Worm (Caenorhabditis elegans) whole organism, L3 larva: ENCODE measurements around the gene txt-9.
A peak's percentile ranks its signal among the peaks of the same experiment; 100 is the strongest.
"Not testable (repeated sequence)": the region's sequence is repeated elsewhere in the genome, so short reads cannot be mapped to it uniquely, and the experiment has no call there.

Experiments
- aly-2 ChIP-seq: fragments of 150-350 bp; optimal IDR thresholded peaks from 2 replicates; lab custom pipeline; 2014; ENCODE audit warnings: missing biosample characterization, missing genetic modification characterization
- ama-1 ChIP-seq: fragments of 150-350 bp; optimal IDR thresholded peaks from 2 replicates; lab custom pipeline; 2018
- ceh-16 ChIP-seq: sonication (generic microtip); optimal IDR thresholded peaks from 2 replicates; lab custom pipeline; 2017; ENCODE audit warnings: missing biosample characterization, missing genetic modification characterization
- ceh-9 ChIP-seq: sonication (generic microtip); optimal IDR thresholded peaks from 2 replicates; lab custom pipeline; 2018; ENCODE audit warnings: missing biosample characterization, missing genetic modification characterization
- egl-27 ChIP-seq: sonication (generic microtip); optimal IDR thresholded peaks from 4 replicates; lab custom pipeline; 2017; ENCODE audit warnings: missing biosample characterization, missing genetic modification reagents, missing genetic modification characterization
- elt-2 ChIP-seq: sonication (generic microtip); optimal IDR thresholded peaks from 2 replicates; lab custom pipeline; 2016; ENCODE audit warnings: missing genetic modification reagents, mild to moderate bottlenecking, missing genetic modification characterization, missing compliant biosample characterization
- elt-3 ChIP-seq, 3 experiments: fragments of 150-350 bp in 1 of 3; sonication (generic microtip) in 2 of 3; optimal IDR thresholded peaks; 2 replicates in 2 of 3; 4 replicates in 1 of 3; lab custom pipeline; 2014 to 2017; ENCODE audit warnings: missing biosample characterization in 3 of 3, missing genetic modification characterization in 3 of 3
- eor-1 ChIP-seq, 2 experiments: fragments of 150-350 bp; optimal IDR thresholded peaks; 2 replicates each; lab custom pipeline; 2014 to 2018; ENCODE audit warnings: missing biosample characterization in 2 of 2, missing genetic modification characterization in 2 of 2
- fkh-10 ChIP-seq: sonication (generic microtip); optimal IDR thresholded peaks from 2 replicates; lab custom pipeline; 2017; ENCODE audit warnings: missing biosample characterization, missing genetic modification reagents, missing genetic modification characterization
- fos-1 ChIP-seq: fragments of 150-350 bp; optimal IDR thresholded peaks from 2 replicates; lab custom pipeline; 2014; ENCODE audit warnings: missing biosample characterization, missing genetic modification characterization
- jun-1 ChIP-seq: fragments of 150-350 bp; optimal IDR thresholded peaks from 2 replicates; lab custom pipeline; 2014; ENCODE audit warnings: missing biosample characterization, missing genetic modification reagents, missing genetic modification characterization
- lin-15B ChIP-seq: fragments of 150-350 bp; optimal IDR thresholded peaks from 2 replicates; lab custom pipeline; 2014; ENCODE audit warnings: missing biosample characterization, missing genetic modification characterization
- lin-39 ChIP-seq: fragments of 150-350 bp; optimal IDR thresholded peaks from 2 replicates; lab custom pipeline; 2018; ENCODE audit warnings: missing biosample characterization, missing genetic modification reagents, missing genetic modification characterization
- lsy-12 ChIP-seq: sonication (generic microtip); optimal IDR thresholded peaks from 2 replicates; lab custom pipeline; 2016; ENCODE audit warnings: mild to moderate bottlenecking, missing genetic modification characterization, missing compliant biosample characterization
- mdl-1 ChIP-seq: fragments of 150-350 bp; optimal IDR thresholded peaks from 2 replicates; lab custom pipeline; 2014; ENCODE audit warnings: missing biosample characterization, missing genetic modification characterization
- mml-1 ChIP-seq: fragments of 150-350 bp; sonication (generic microtip); optimal IDR thresholded peaks from 3 replicates; lab custom pipeline; 2014; ENCODE audit warnings: missing biosample characterization, missing genetic modification characterization
- nhr-11 ChIP-seq: fragments of 150-350 bp; optimal IDR thresholded peaks from 2 replicates; lab custom pipeline; 2014; ENCODE audit warnings: missing biosample characterization, missing genetic modification characterization
- nhr-23 ChIP-seq: fragments of 150-350 bp; optimal IDR thresholded peaks from 2 replicates; lab custom pipeline; 2014; ENCODE audit warnings: missing biosample characterization, missing genetic modification reagents, missing genetic modification characterization
- nhr-237 ChIP-seq: fragments of 150-350 bp; optimal IDR thresholded peaks from 2 replicates; lab custom pipeline; 2014; ENCODE audit warnings: missing biosample characterization, missing genetic modification characterization
- nhr-28 ChIP-seq: fragments of 150-350 bp; optimal IDR thresholded peaks from 2 replicates; lab custom pipeline; 2014; ENCODE audit warnings: missing biosample characterization, missing genetic modification characterization
- nhr-43 ChIP-seq: sonication (generic microtip); optimal IDR thresholded peaks from 2 replicates; lab custom pipeline; 2016; ENCODE audit warnings: mild to moderate bottlenecking, missing genetic modification characterization, missing compliant biosample characterization; ENCODE audit not compliant: poor library complexity, severe bottlenecking
- nhr-67 ChIP-seq: fragments of 150-350 bp; optimal IDR thresholded peaks from 2 replicates; lab custom pipeline; 2014; ENCODE audit warnings: missing biosample characterization, missing genetic modification characterization
- nhr-76 ChIP-seq: fragments of 150-350 bp; sonication (generic microtip); optimal IDR thresholded peaks from 5 replicates; lab custom pipeline; 2014; ENCODE audit warnings: missing biosample characterization, missing genetic modification characterization
- nhr-77 ChIP-seq: fragments of 150-350 bp; optimal IDR thresholded peaks from 2 replicates; lab custom pipeline; 2014; ENCODE audit warnings: missing biosample characterization, missing genetic modification characterization
- pha-4 ChIP-seq: fragments of 150-350 bp; optimal IDR thresholded peaks from 2 replicates; lab custom pipeline; 2014; ENCODE audit warnings: missing biosample characterization, missing genetic modification reagents, missing genetic modification characterization
- pqm-1 ChIP-seq: fragments of 150-350 bp; optimal IDR thresholded peaks from 2 replicates; lab custom pipeline; 2017; ENCODE audit warnings: missing biosample characterization, missing genetic modification characterization, inconsistent platforms
- skn-1 ChIP-seq: fragments of 150-350 bp; optimal IDR thresholded peaks from 2 replicates; lab custom pipeline; 2014; ENCODE audit warnings: missing biosample characterization, missing genetic modification characterization
- tbx-2 ChIP-seq: sonication (generic microtip); optimal IDR thresholded peaks from 2 replicates; lab custom pipeline; 2016; ENCODE audit warnings: mild to moderate bottlenecking, missing genetic modification characterization, missing compliant biosample characterization
- unc-62 ChIP-seq: fragments of 150-350 bp; sonication (generic microtip); optimal IDR thresholded peaks from 4 replicates; lab custom pipeline; 2014; ENCODE audit warnings: missing biosample characterization, missing genetic modification reagents, missing genetic modification characterization
- zag-1 ChIP-seq: fragments of 150-350 bp; optimal IDR thresholded peaks from 2 replicates; lab custom pipeline; 2014; ENCODE audit warnings: missing biosample characterization, missing genetic modification characterization

txt-9 gene

DNA sequence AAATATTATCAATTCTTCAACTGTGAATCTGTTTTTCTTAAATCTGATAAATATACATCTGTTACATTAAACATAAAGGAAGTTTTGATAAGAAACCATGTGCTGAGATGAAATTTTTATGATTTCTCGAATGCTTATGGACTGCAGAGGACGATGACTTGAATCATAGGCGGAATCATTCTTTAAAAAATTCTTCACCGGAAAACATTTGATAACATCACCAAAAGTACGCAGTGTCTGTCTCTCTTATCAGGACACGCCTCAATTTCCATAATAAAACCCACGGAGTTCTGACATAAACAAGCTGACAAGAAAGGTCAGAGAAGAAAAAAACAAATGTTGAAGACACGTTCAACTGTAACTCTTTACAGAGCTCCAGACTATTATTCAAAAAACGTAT, 24.1 kb downstream of the txt-9 start, which contains the start of gene F09C12.2:
Gene F09C12.2, plus strand, starts transcription at position 320 of the 400 bp plus-strand sequence.
- TF ChIP-seq tbx-2 (no peak), ceh-16 (tag; lab: Kevin White, UChicago) (no peak), nhr-23 (tag; lab: Kevin White, UChicago) (no peak), pha-4 (tag; lab: Kevin White, UChicago) (peak; percentile 38), lin-15B (tag; lab: Kevin White, UChicago) (no peak), pqm-1 (peak; percentile 38), jun-1 (peak; percentile 36), elt-2 (peak; percentile 80), nhr-67 (tag; lab: Kevin White, UChicago) (no peak), mdl-1 (tag; lab: Kevin White, UChicago) (no peak), elt-3 (tag; optimal IDR thresholded peaks at IDR 0.05; lab: Kevin White, UChicago) (no peak)

DNA sequence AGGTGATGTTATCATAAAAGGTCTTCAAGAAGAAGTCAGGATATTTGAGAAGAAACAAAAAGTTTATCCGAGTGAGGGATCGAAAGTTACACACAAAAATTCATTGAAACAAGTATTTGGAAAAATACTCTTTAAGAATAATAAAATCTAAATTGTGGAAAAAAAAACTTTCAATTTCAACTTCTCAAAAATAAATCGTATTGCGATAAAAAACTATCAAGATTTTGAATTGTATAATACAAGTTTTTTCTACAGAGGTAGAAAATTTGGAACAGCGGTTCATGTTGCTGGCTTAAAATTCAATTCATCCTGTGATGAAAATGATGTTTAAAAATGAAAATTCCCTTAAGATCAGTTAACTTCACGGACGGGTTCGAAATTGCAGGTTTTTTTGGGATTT, 26.5 kb downstream of the txt-9 start, which contains the start of gene F09C12.8:
Gene F09C12.8, plus strand, starts transcription at position 301 of the 400 bp plus-strand sequence.
- no peak for TF ChIP-seq egl-27
- TF ChIP-seq aly-2 (tag; lab: Kevin White, UChicago), result no peak
- no peak for TF ChIP-seq mml-1 (tag; lab: Kevin White, UChicago)
- TF ChIP-seq nhr-76 (tag; lab: Kevin White, UChicago), result no peak
- TF ChIP-seq nhr-11, result no peak
- TF ChIP-seq skn-1 (tag; lab: Kevin White, UChicago), result no peak
- TF ChIP-seq lsy-12 (tag; lab: Kevin White, UChicago), result no peak
- TF ChIP-seq pha-4 (tag; lab: Kevin White, UChicago), result no peak
- TF ChIP-seq eor-1 (tag; optimal IDR thresholded peaks at IDR 0.05; lab: Kevin White, UChicago), result no peak
- TF ChIP-seq elt-3 (tag; optimal IDR thresholded peaks at IDR 0.05; lab: Kevin White, UChicago), result no peak
- no peak for TF ChIP-seq elt-2

DNA sequence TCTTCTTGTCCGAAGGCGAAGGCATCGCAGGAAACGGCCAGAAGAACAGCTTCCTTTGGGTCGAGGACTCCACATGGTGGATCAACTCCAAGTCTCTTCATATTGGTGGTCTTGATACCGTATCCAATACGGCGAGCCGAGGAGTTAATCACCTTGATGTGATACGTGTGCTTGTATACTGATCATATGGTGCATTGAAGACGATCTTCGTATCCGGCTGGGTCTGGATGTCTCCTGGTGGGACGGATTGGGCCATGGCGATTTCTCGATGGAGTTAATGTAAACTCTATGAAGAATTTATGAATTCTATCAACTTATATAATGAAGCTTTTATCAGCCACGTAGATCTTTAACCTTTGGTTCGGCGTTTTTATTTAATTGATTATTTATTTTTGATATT, 29.6 kb downstream of the txt-9 start, which contains the start of gene msp-74:
Gene msp-74, minus strand, starts transcription at position 101 of the 400 bp plus-strand sequence.
- not testable (repeated sequence) for TF ChIP-seq skn-1 (tag; lab: Kevin White, UChicago); ama-1 (lab: Kevin White, UChicago); nhr-43

DNA sequence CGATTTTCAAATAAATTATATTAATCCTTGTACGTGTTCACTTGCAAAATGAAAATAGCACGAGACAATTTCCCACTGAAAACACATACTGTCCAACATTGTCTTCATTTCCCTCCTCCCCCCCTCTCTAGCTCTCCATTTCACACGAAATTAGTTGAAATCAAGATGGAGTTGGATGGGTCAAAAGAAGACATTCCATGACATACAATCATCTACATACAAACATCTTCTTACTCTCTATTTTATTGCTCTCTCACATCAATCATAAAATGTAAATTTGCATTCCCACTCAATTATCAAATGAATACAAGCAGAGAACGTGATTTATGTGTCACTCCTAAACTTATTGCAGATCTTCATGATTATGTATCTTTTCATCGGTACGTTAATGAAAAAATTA, 30.1 kb downstream of the txt-9 start, which contains the start of gene srsy-1:
Gene srsy-1, plus strand, starts transcription at position 301 of the 400 bp plus-strand sequence.
- no peak for TF ChIP-seq nhr-23 (tag; lab: Kevin White, UChicago)
- no peak for TF ChIP-seq ceh-9 (tag; lab: Kevin White, UChicago)
- no peak for TF ChIP-seq pha-4 (tag; lab: Kevin White, UChicago)
- no peak for TF ChIP-seq jun-1
- TF ChIP-seq nhr-237, result no peak

DNA sequence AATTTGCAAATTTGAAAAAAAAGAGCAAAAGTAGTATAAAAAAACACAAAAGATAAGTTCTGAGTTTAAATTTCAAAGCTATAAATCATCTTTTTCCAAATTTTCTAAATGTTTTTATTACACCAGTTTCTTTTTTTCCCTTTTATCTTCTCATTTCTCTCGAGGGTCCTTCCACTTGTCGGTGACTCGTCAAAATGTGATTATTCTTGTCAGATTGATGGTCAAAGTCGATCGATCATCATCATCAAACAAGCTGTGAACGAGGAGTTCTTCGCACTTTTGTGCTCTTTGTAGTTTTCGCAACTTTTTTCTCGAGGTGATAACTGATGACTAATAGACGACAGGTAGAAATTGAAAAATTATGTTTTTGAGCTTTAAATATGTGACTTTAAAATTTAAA, 35.0 kb downstream of the txt-9 start:
- no peak for TF ChIP-seq nhr-43
- peak; percentile 72 for TF ChIP-seq unc-62 (GFP tag; lab: Kevin White, UChicago)
- TF ChIP-seq jun-1, result no peak
- TF ChIP-seq, all 47 proteins: peak for 1

DNA sequence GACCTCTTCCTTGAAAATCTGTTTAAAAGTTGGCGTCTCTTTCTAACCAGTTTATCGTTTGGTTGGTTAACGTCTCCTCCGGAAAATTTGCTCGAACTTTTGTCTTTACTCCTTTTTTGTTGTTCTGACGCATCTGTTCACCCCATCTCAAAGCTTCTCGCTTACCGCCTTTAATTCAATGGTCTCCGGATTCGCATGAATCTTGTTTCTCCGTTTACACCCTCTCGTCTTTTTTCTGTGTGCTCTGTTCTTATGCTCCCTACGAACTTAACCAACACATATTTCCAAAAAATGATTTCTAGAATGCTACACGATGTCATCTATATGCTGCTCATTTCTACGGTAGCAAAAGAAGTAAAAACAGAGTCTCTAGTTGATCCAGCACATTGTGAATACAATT, 44.5 kb downstream of the txt-9 start, which contains the start of gene lgc-56:
Gene lgc-56, plus strand, starts transcription at position 301 of the 400 bp plus-strand sequence.
- TF ChIP-seq egl-27, result no peak
- no peak for TF ChIP-seq nhr-28
- no peak for TF ChIP-seq unc-62 (GFP tag; lab: Kevin White, UChicago)
- no peak for TF ChIP-seq lin-15B (tag; lab: Kevin White, UChicago)
- TF ChIP-seq nhr-43, result no peak
- TF ChIP-seq nhr-23 (tag; lab: Kevin White, UChicago), result no peak
- TF ChIP-seq eor-1 (tag; optimal IDR thresholded peaks at IDR 0.05; lab: Kevin White, UChicago), result no peak
- no peak for TF ChIP-seq lin-39
- TF ChIP-seq zag-1, result no peak
- no peak for TF ChIP-seq fkh-10 (GFP tag; lab: Kevin White, UChicago)
- TF ChIP-seq skn-1 (tag; lab: Kevin White, UChicago), result no peak
- TF ChIP-seq elt-2, result no peak

DNA sequence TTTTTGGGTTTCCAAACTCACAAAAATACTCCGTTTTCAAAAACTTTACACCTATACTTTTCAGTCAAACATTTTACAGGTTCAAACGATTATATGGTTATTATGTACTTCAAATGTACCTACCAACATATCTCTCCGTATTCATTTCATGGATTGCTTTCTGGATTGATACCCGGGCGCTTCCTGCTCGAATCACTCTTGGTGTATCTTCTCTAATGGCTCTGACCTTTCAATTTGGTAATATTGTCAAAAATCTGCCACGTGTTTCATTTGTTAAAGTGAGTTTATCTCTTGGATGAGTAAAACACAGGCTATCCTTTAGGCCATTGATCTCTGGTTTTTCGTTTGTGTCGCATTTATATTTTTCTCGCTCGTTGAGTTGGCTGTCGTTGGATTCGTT, 46.2 kb downstream of the txt-9 start:
- TF ChIP-seq ceh-9 (tag; lab: Kevin White, UChicago) (no peak), fos-1 (tag; lab: Kevin White, UChicago) (no peak), elt-3 (tag; optimal IDR thresholded peaks at IDR 0.05; lab: Kevin White, UChicago) (no peak), eor-1 (tag; optimal IDR thresholded peaks at IDR 0.05; lab: Kevin White, UChicago) (no peak), unc-62 (GFP tag; lab: Kevin White, UChicago) (no peak), nhr-28 (no peak), nhr-77 (tag; lab: Kevin White, UChicago) (no peak), nhr-11 (no peak), mml-1 (tag; lab: Kevin White, UChicago) (no peak)
